Fruit fly (Drosophila melanogaster): ENCODE results near the gene Cpr76Bb.

The Cpr76Bb gene

dm6 chr3L:19560005-19560694, 40.7 kb downstream of the Cpr76Bb start:
- TF ChIP-seq lola (GFP tag; optimal IDR thresholded peaks at IDR 0.05) (no peak), Rel (GFP tag; optimal IDR thresholded peaks at IDR 0.05) (no peak), Rel (tag; optimal IDR thresholded peaks at IDR 0.05) (peak; percentile 8), Hr83 (GFP tag; optimal IDR thresholded peaks at IDR 0.05; ENCODE audit: poor library complexity, severe bottlenecking) (peak; percentile 12), pan (optimal IDR thresholded peaks at IDR 0.05) (no peak), dl (GFP tag; optimal IDR thresholded peaks at IDR 0.05; ENCODE audit: insufficient read depth in 1 of 2, partially characterized antibody in 2 of 2) (no peak), rgr (GFP tag; optimal IDR thresholded peaks at IDR 0.05) (no peak), Dif (GFP tag; optimal IDR thresholded peaks at IDR 0.05; ENCODE audit: partially characterized antibody) (peak; percentile 28)

- TF ChIP-seq sv (GFP tag; optimal IDR thresholded peaks at IDR 0.05): peak; percentile 93
- TF ChIP-seq Hr78 (GFP tag; optimal IDR thresholded peaks at IDR 0.05): no peak
- TF ChIP-seq OdsH (GFP tag; optimal IDR thresholded peaks at IDR 0.05): peak; percentile 99
- TF ChIP-seq HLH106 (tag; optimal IDR thresholded peaks at IDR 0.05): peak; percentile 99
- TF ChIP-seq foxo (GFP tag; optimal IDR thresholded peaks at IDR 0.05): peak; percentile 77 to 99
- peak; percentile 92 for TF ChIP-seq tai (GFP tag; optimal IDR thresholded peaks at IDR 0.05)
- peak; percentile 99 for TF ChIP-seq rgr (GFP tag; optimal IDR thresholded peaks at IDR 0.05)
- peak; percentile 32 for TF ChIP-seq Vsx2 (GFP tag; optimal IDR thresholded peaks at IDR 0.05; ENCODE audit: partially characterized antibody)
- peak; percentile 99 for TF ChIP-seq Sp1 (GFP tag; optimal IDR thresholded peaks at IDR 0.05)
- peak; percentile 98 for TF ChIP-seq Hnf4 (GFP tag; optimal IDR thresholded peaks at IDR 0.05)
- peak; percentile 94 for TF ChIP-seq CG32264 (GFP tag; optimal IDR thresholded peaks at IDR 0.05)
- TF ChIP-seq psq (GFP tag; optimal IDR thresholded peaks at IDR 0.05): peak; percentile 96
- peak; percentile 97 for TF ChIP-seq brk (GFP tag; optimal IDR thresholded peaks at IDR 0.05)
- peak; percentile 97 for TF ChIP-seq sage (GFP tag; optimal IDR thresholded peaks at IDR 0.05)
- no peak for TF ChIP-seq N (GFP tag; optimal IDR thresholded peaks at IDR 0.05)
- no peak for TF ChIP-seq GATAd (GFP tag; optimal IDR thresholded peaks at IDR 0.05)
- TF ChIP-seq h (GFP tag; optimal IDR thresholded peaks at IDR 0.05): peak; percentile 99
- no peak for TF ChIP-seq dl (GFP tag; optimal IDR thresholded peaks at IDR 0.05; ENCODE audit: insufficient read depth in 1 of 2, partially characterized antibody in 2 of 2)
- TF ChIP-seq Abd-B (GFP tag; optimal IDR thresholded peaks at IDR 0.05): no peak
- TF ChIP-seq dsf (GFP tag; optimal IDR thresholded peaks at IDR 0.05; ENCODE audit: borderline replicate concordance): peak; percentile 93
- no peak for TF ChIP-seq Myc (optimal IDR thresholded peaks at IDR 0.05)
- TF ChIP-seq fru (GFP tag; optimal IDR thresholded peaks at IDR 0.05): peak; percentile 99
- peak; percentile 63 for TF ChIP-seq Mio (GFP tag; optimal IDR thresholded peaks at IDR 0.05)
- peak; percentile 98 for TF ChIP-seq ey (GFP tag; optimal IDR thresholded peaks at IDR 0.05)
- TF ChIP-seq jim (GFP tag; optimal IDR thresholded peaks at IDR 0.05): peak; percentile 55
- TF ChIP-seq Jra (GFP tag; optimal IDR thresholded peaks at IDR 0.05): peak; percentile 94
- TF ChIP-seq usp (GFP tag; optimal IDR thresholded peaks at IDR 0.05): no peak
- peak; percentile 99 for TF ChIP-seq CG9705 (GFP tag; optimal IDR thresholded peaks at IDR 0.05)
- TF ChIP-seq pan (optimal IDR thresholded peaks at IDR 0.05): no peak
- peak; percentile 97 for TF ChIP-seq dmrt93B (GFP tag; optimal IDR thresholded peaks at IDR 0.05)
- peak; percentile 83 for TF ChIP-seq CrebA (GFP tag; optimal IDR thresholded peaks at IDR 0.05; ENCODE audit: borderline replicate concordance)
- TF ChIP-seq Rel (GFP tag; optimal IDR thresholded peaks at IDR 0.05): peak; percentile 97
- peak; percentile 95 for TF ChIP-seq Rel (tag; optimal IDR thresholded peaks at IDR 0.05)
- TF ChIP-seq Dfd (GFP tag; optimal IDR thresholded peaks at IDR 0.05): peak; percentile 91
- TF ChIP-seq Dif (GFP tag; optimal IDR thresholded peaks at IDR 0.05; ENCODE audit: partially characterized antibody): no peak
- TF ChIP-seq Hr83 (GFP tag; optimal IDR thresholded peaks at IDR 0.05; ENCODE audit: poor library complexity, severe bottlenecking): no peak
- peak; percentile 98 for TF ChIP-seq br (GFP tag; optimal IDR thresholded peaks at IDR 0.05)
- no peak for TF ChIP-seq lola (GFP tag; optimal IDR thresholded peaks at IDR 0.05)
- peak; percentile 96 for TF ChIP-seq woc (GFP tag; optimal IDR thresholded peaks at IDR 0.05)
Measured at dm6 chr3L:19560695-19561246, 41.3 kb downstream of the Cpr76Bb start.

All from whole organism, wandering third instar larva.